Worm (Caenorhabditis elegans) whole organism, L4 larva: Measurements from ENCODE around the gene cnb-1.

Experiments
- Y105C5A.15 ChIP-seq: fragments of 200-800 bp; sonication (Bioruptor generic); IDR thresholded peaks from 2 replicates; pipeline ENCODE4 v1.3.6; 2022; ENCODE audit warnings: missing genetic modification characterization, missing compliant biosample characterization
- lim-7 ChIP-seq: fragments of 200-800 bp; sonication (Bioruptor generic); IDR thresholded peaks from 2 replicates; pipeline ENCODE4 v1.3.6; 2022; ENCODE audit warnings: missing genetic modification characterization, missing compliant biosample characterization
- nhr-10 ChIP-seq: fragments of 150-350 bp; optimal IDR thresholded peaks from 2 replicates; lab custom pipeline; 2014; ENCODE audit warnings: missing biosample characterization, missing genetic modification characterization
- saeg-2 ChIP-seq: fragments of 200-800 bp; sonication (Bioruptor generic); IDR thresholded peaks from 2 replicates; pipeline ENCODE4 v1.3.6; 2022; ENCODE audit warnings: missing genetic modification reagents, missing genetic modification characterization, missing compliant biosample characterization

- TF ChIP-seq nhr-10 (tag; lab: Kevin White, UChicago) (no peak), saeg-2 (GFP tag; lab: Robert Waterston, UW) (no peak), lim-7 (GFP tag; lab: Robert Waterston, UW) (no peak), Y105C5A.15 (GFP tag; lab: Robert Waterston, UW) (no peak)
Measured at ce11 chrV:11363575-11363974, 12.0 kb upstream of the cnb-1 start.
